Fruit fly (Drosophila melanogaster): ENCODE measurements around the gene Aplip1.
A peak's percentile ranks its signal among the peaks of the same experiment; 100 is the strongest.

Aplip1 gene

DNA sequence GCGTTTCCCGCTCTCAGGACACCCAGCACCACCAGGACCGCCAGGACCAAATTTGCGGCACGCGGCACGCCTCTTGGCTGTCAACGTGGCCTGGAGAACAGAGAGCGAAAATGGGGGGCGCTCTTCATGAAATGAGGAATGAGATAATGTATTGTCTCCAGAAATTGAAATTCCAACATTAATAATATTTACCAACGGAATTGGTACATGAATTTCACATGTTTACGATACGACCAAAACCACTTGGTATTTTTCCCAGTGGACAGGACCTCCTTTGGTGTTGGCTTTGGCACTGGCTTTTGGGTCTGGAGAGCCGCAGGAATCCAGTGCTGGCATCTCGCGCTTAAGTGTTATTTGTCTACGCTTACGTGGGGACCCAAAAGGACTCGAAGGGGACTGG is 12.7 kb upstream of the Aplip1 start (continued):
- TF ChIP-seq Mes4 (GFP tag; optimal IDR thresholded peaks at IDR 0.05) (no peak), lab (GFP tag; optimal IDR thresholded peaks at IDR 0.05) (peak; percentile 53), CG13624 (GFP tag; optimal IDR thresholded peaks at IDR 0.05) (no peak), CG30020 (tag; optimal IDR thresholded peaks at IDR 0.05) (no peak), onecut (GFP tag; IDR thresholded peaks at IDR 0.05) (no peak), E2f1 (GFP tag; IDR thresholded peaks at IDR 0.05) (no peak), CG1233 (GFP tag; optimal IDR thresholded peaks at IDR 0.05) (no peak), lilli (GFP tag; optimal IDR thresholded peaks at IDR 0.05) (no peak), Jarid2 (GFP tag; optimal IDR thresholded peaks at IDR 0.05) (no peak), CG17912 (GFP tag; optimal IDR thresholded peaks at IDR 0.05) (no peak), inv (GFP tag; IDR thresholded peaks at IDR 0.05; ENCODE audit: partially characterized antibody) (no peak), CG12155 (GFP tag; optimal IDR thresholded peaks at IDR 0.05) (no peak), CG34224 (GFP tag; IDR thresholded peaks at IDR 0.05; ENCODE audit: partially characterized antibody) (no peak), CG1529 (GFP tag; optimal IDR thresholded peaks at IDR 0.05) (no peak), CG32532 (GFP tag; IDR thresholded peaks at IDR 0.05) (peak; percentile 48), Spps (tag; optimal IDR thresholded peaks at IDR 0.05) (no peak), HHEX (GFP tag; optimal IDR thresholded peaks at IDR 0.05) (no peak), p53 (GFP tag; optimal IDR thresholded peaks at IDR 0.05) (no peak), CG12659 (GFP tag; optimal IDR thresholded peaks at IDR 0.05) (no peak), ken (GFP tag; IDR thresholded peaks at IDR 0.05) (no peak), CTCF (GFP tag; optimal IDR thresholded peaks at IDR 0.05) (no peak), Dip3 (GFP tag; optimal IDR thresholded peaks at IDR 0.05) (no peak), CG15269 (tag; optimal IDR thresholded peaks at IDR 0.05) (peak; percentile 14), CG14014 (GFP tag; IDR thresholded peaks at IDR 0.05) (0 out of 2 replicates have a peak, but pooled peaks have one; percentile 44), Hmr (GFP tag; optimal IDR thresholded peaks at IDR 0.05) (peak; percentile 29), ttk (GFP tag; IDR thresholded peaks at IDR 0.05) (0 out of 2 replicates have a peak, but pooled peaks have one; percentile 21), CG10565 (GFP tag; optimal IDR thresholded peaks at IDR 0.05) (no peak), CG7963 (GFP tag; IDR thresholded peaks at IDR 0.05; ENCODE audit: partially characterized antibody) (no peak), disco-r (GFP tag; optimal IDR thresholded peaks at IDR 0.05) (no peak), CG17328 (GFP tag; IDR thresholded peaks at IDR 0.05) (0 out of 2 replicates have a peak, but pooled peaks have one; percentile 13), mirr (GFP tag; optimal IDR thresholded peaks at IDR 0.05) (no peak), Rfx (GFP tag; IDR thresholded peaks at IDR 0.05) (peak; percentile 48; the same call in 1 of the 2 replicates), Doc3 (GFP tag; IDR thresholded peaks at IDR 0.05; ENCODE audit: partially characterized antibody) (no peak), Bdp1 (GFP tag; optimal IDR thresholded peaks at IDR 0.05) (no peak), CG3281 (GFP tag; optimal IDR thresholded peaks at IDR 0.05) (no peak), CG12104 (GFP tag; optimal IDR thresholded peaks at IDR 0.05) (no peak), CG12071 (GFP tag; optimal IDR thresholded peaks at IDR 0.05) (no peak), zf30C (GFP tag; optimal IDR thresholded peaks at IDR 0.05) (no peak), CG15601 (tag; optimal IDR thresholded peaks at IDR 0.05) (no peak), Hr3 (GFP tag; optimal IDR thresholded peaks at IDR 0.05) (no peak), CG3726 (GFP tag; IDR thresholded peaks at IDR 0.05) (no peak), H15 (GFP tag; IDR thresholded peaks at IDR 0.05) (no peak), dysf (GFP tag; IDR thresholded peaks at IDR 0.05) (peak; percentile 52; the same call in 1 of the 3 replicates), CG7987 (GFP tag; optimal IDR thresholded peaks at IDR 0.05) (no peak), hbn (GFP tag; IDR thresholded peaks at IDR 0.05; ENCODE audit: partially characterized antibody) (no peak), fd64A (GFP tag; optimal IDR thresholded peaks at IDR 0.05) (no peak), CG2129 (GFP tag; IDR thresholded peaks at IDR 0.05; ENCODE audit: partially characterized antibody) (no peak), scrt (GFP tag; optimal IDR thresholded peaks at IDR 0.05) (peak; percentile 17), CG12219 (GFP tag; optimal IDR thresholded peaks at IDR 0.05) (no peak), CG10431 (GFP tag; optimal IDR thresholded peaks at IDR 0.05) (no peak), CG8359 (GFP tag; optimal IDR thresholded peaks at IDR 0.05; ENCODE audit: borderline replicate concordance) (no peak)

Data from whole organism, embryonic.